Fruit fly (Drosophila melanogaster) Kc167 (cell line): Measurements from ENCODE around the gene CG31861.

Experiments used
- Myc ChIP-seq: fragments of >200 bp; optimal IDR thresholded peaks from 2 replicates; lab custom pipeline; 2017; ENCODE audit warnings: missing external identifiers
- Sin3A ChIP-seq: fragments of >200 bp; optimal IDR thresholded peaks from 2 replicates; lab custom pipeline; 2018; ENCODE audit warnings: missing external identifiers
- h ChIP-seq: fragments of >200 bp; optimal IDR thresholded peaks from 3 replicates; lab custom pipeline; 2018; ENCODE audit warnings: missing external identifiers
- insv ChIP-seq: fragments of >200 bp; optimal IDR thresholded peaks from 3 replicates; lab custom pipeline; 2018; ENCODE audit warnings: missing external identifiers
- psq ChIP-seq: fragments of >200 bp; optimal IDR thresholded peaks from 2 replicates; lab custom pipeline; 2017; ENCODE audit warnings: missing external identifiers
- ttk ChIP-seq: sonication (Bioruptor generic); optimal IDR thresholded peaks from 2 replicates; lab custom pipeline; 2017; ENCODE audit warnings: missing external identifiers

- no peak for TF ChIP-seq h (lab: Kevin White, UChicago)
- no peak for TF ChIP-seq psq (lab: Kevin White, UChicago)
- no peak for TF ChIP-seq insv
- TF ChIP-seq ttk (lab: Kevin White, UChicago) = no peak
- TF ChIP-seq Myc (lab: Kevin White, UChicago) = no peak
- no peak for TF ChIP-seq Sin3A
These were observed 11.1 kb downstream of the CG31861 start, which contains the start of the genes CG6583 and crok for dm6 chr2L:12172536-12173234.
